Worm (Caenorhabditis elegans): Measurements from ENCODE around the gene ets-6.

Gene ets-6

ce11 chrV:7570955-7571354, 9.4 kb downstream of the ets-6 start, which contains the start of gene F19F10.14:
Gene F19F10.14, minus strand, starts transcription at chrV:7571055.
- TF ChIP-seq nhr-28 (tag; optimal IDR thresholded peaks at IDR 0.05) (no peak), fos-1 (tag; optimal IDR thresholded peaks at IDR 0.05) (no peak), sea-2 (GFP tag; optimal IDR thresholded peaks at IDR 0.05) (no peak), zag-1 (tag; optimal IDR thresholded peaks at IDR 0.05) (no peak), fkh-2 (tag; optimal IDR thresholded peaks at IDR 0.05) (no peak), unc-62 (GFP tag; optimal IDR thresholded peaks at IDR 0.05) (no peak), nhr-12 (tag; optimal IDR thresholded peaks at IDR 0.05) (no peak), jun-1 (tag; optimal IDR thresholded peaks at IDR 0.05) (no peak), daf-12 (tag; optimal IDR thresholded peaks at IDR 0.05) (no peak), lsy-12 (tag; optimal IDR thresholded peaks at IDR 0.05) (no peak), egl-27 (tag; optimal IDR thresholded peaks at IDR 0.05) (no peak), lin-39 (tag; optimal IDR thresholded peaks at IDR 0.05) (no peak), fkh-10 (GFP tag; optimal IDR thresholded peaks at IDR 0.05) (no peak), egl-5 (tag; optimal IDR thresholded peaks at IDR 0.05) (no peak), pha-4 (tag; optimal IDR thresholded peaks at IDR 0.05) (no peak)

- no peak for TF ChIP-seq mml-1 (tag; optimal IDR thresholded peaks at IDR 0.05)
- TF ChIP-seq ceh-28 (tag; optimal IDR thresholded peaks at IDR 0.05): no peak
- no peak for TF ChIP-seq unc-62 (GFP tag; optimal IDR thresholded peaks at IDR 0.05)
- TF ChIP-seq daf-12 (tag; optimal IDR thresholded peaks at IDR 0.05): no peak
- no peak for TF ChIP-seq fkh-10 (GFP tag; optimal IDR thresholded peaks at IDR 0.05)
- TF ChIP-seq ceh-82 (tag; optimal IDR thresholded peaks at IDR 0.05): no peak
- no peak for TF ChIP-seq skn-1 (tag; optimal IDR thresholded peaks at IDR 0.05)
- no peak for TF ChIP-seq ceh-9 (tag; optimal IDR thresholded peaks at IDR 0.05)
- TF ChIP-seq lin-15B (tag; optimal IDR thresholded peaks at IDR 0.05): no peak
- TF ChIP-seq nhr-11 (tag; optimal IDR thresholded peaks at IDR 0.05): no peak
Observed at ce11 chrV:7570290-7570689, 10.1 kb downstream of the ets-6 start, which contains the start of gene clec-212. Gene clec-212, minus strand, starts transcription at chrV:7570390.

ce11 chrV:7562947-7563346, 17.4 kb downstream of the ets-6 start, which contains the start of gene F19F10.1:
Gene F19F10.1, plus strand, starts transcription at chrV:7563247.
- no peak for TF ChIP-seq nhr-67 (tag; optimal IDR thresholded peaks at IDR 0.05)
- no peak for TF ChIP-seq ztf-4 (tag; optimal IDR thresholded peaks at IDR 0.05)
- TF ChIP-seq ZK546.5 (tag; optimal IDR thresholded peaks at IDR 0.05): no peak
- no peak for TF ChIP-seq lsy-12 (tag; optimal IDR thresholded peaks at IDR 0.05)
- no peak for TF ChIP-seq R02D3.7 (tag; optimal IDR thresholded peaks at IDR 0.05)
- no peak for TF ChIP-seq ztf-11 (tag; optimal IDR thresholded peaks at IDR 0.05)
- no peak for TF ChIP-seq snpc-4 (tag; optimal IDR thresholded peaks at IDR 0.05)
- no peak for TF ChIP-seq pqm-1 (tag; optimal IDR thresholded peaks at IDR 0.05)
- no peak for TF ChIP-seq nfya-1 (tag; optimal IDR thresholded peaks at IDR 0.05; ENCODE audit: insufficient read depth)
- TF ChIP-seq ceh-28 (tag; optimal IDR thresholded peaks at IDR 0.05): no peak

- TF ChIP-seq jun-1 (tag; optimal IDR thresholded peaks at IDR 0.05): no peak
- no peak for TF ChIP-seq nhr-25 (tag; optimal IDR thresholded peaks at IDR 0.05)
Observed at ce11 chrV:7558693-7559092, 21.7 kb downstream of the ets-6 start, which contains the start of gene ets-7. Gene ets-7, minus strand, starts transcription at chrV:7558793.

- no peak for TF ChIP-seq sea-2 (GFP tag; optimal IDR thresholded peaks at IDR 0.05)
- no peak for TF ChIP-seq ZK546.5 (tag; optimal IDR thresholded peaks at IDR 0.05)
- TF ChIP-seq daf-12 (tag; optimal IDR thresholded peaks at IDR 0.05): no peak
Observed at ce11 chrV:7555875-7556274, 24.5 kb downstream of the ets-6 start.

ce11 chrV:7553873-7554362, 26.4 kb downstream of the ets-6 start, which contains the start of gene ttr-10:
Gene ttr-10, minus strand, starts transcription at chrV:7553923.
- no peak for TF ChIP-seq jun-1 (tag; optimal IDR thresholded peaks at IDR 0.05)
- TF ChIP-seq zag-1 (tag; optimal IDR thresholded peaks at IDR 0.05): no peak
- TF ChIP-seq egl-27 (tag; optimal IDR thresholded peaks at IDR 0.05): no peak
- TF ChIP-seq nhr-43 (tag; optimal IDR thresholded peaks at IDR 0.05; ENCODE audit: poor library complexity, severe bottlenecking): no peak
- TF ChIP-seq nhr-23 (tag; optimal IDR thresholded peaks at IDR 0.05): no peak
- no peak for TF ChIP-seq nhr-28 (tag; optimal IDR thresholded peaks at IDR 0.05)

Data from whole organism, L3 larva.